Fruit fly (Drosophila melanogaster) whole organism, embryonic: Measurements from ENCODE around the gene CG43618.
A peak's percentile ranks its signal among the peaks of the same experiment; 100 is the strongest.

Source experiments
- Ada2b ChIP-seq: fragments of 200-800 bp; sonication (Bioruptor generic); IDR thresholded peaks from 2 replicates; pipeline ENCODE4 v1.3.6; 2022; ENCODE audit warnings: missing biosample characterization, missing genetic modification characterization
- B-H1 ChIP-seq: fragments of 200-800 bp; sonication (Bioruptor generic); IDR thresholded peaks from 3 replicates; pipeline ENCODE4 v1.3.6; 2022; ENCODE audit warnings: missing biosample characterization, missing genetic modification characterization
- Blimp-1 ChIP-seq: fragments of 200-800 bp; sonication (Bioruptor generic); optimal IDR thresholded peaks from 3 replicates; lab custom pipeline; 2018; ENCODE audit warnings: missing biosample characterization, missing genetic modification characterization, mild to moderate bottlenecking, moderate library complexity, missing genetic modification reagents
- CG10565 ChIP-seq: fragments of 200-800 bp; sonication (Bioruptor generic); optimal IDR thresholded peaks from 3 replicates; lab custom pipeline; 2016; ENCODE audit warnings: missing biosample characterization, mild to moderate bottlenecking, missing genetic modification characterization
- CG12155 ChIP-seq: fragments of 200-800 bp; sonication (Bioruptor generic); optimal IDR thresholded peaks from 3 replicates; lab custom pipeline; 2016; ENCODE audit warnings: missing biosample characterization, missing genetic modification characterization
- CG1233 ChIP-seq: fragments of 200-800 bp; sonication (Bioruptor generic); optimal IDR thresholded peaks from 4 replicates; lab custom pipeline; 2018; ENCODE audit warnings: missing biosample characterization, mild to moderate bottlenecking, missing genetic modification characterization
- CG14710 ChIP-seq: fragments of 200-800 bp; sonication (Bioruptor generic); optimal IDR thresholded peaks from 3 replicates; lab custom pipeline; 2019; ENCODE audit warnings: missing biosample characterization, mild to moderate bottlenecking, missing genetic modification characterization, moderate library complexity
- CG1603 ChIP-seq: fragments of 200-800 bp; sonication (Bioruptor generic); optimal IDR thresholded peaks from 2 replicates; lab custom pipeline; 2019; ENCODE audit warnings: missing biosample characterization, mild to moderate bottlenecking, missing genetic modification characterization, moderate library complexity
- CG17359 ChIP-seq: fragments of 200-800 bp; sonication (Bioruptor generic); optimal IDR thresholded peaks from 3 replicates; lab custom pipeline; 2018; ENCODE audit warnings: missing biosample characterization, mild to moderate bottlenecking, missing genetic modification characterization, moderate library complexity
- CG17568 ChIP-seq: fragments of 200-800 bp; sonication (Bioruptor generic); optimal IDR thresholded peaks from 2 replicates; lab custom pipeline; 2018; ENCODE audit warnings: missing biosample characterization, mild to moderate bottlenecking, missing genetic modification characterization, moderate library complexity
- CG30403 ChIP-seq: fragments of 200-800 bp; sonication (Bioruptor generic); optimal IDR thresholded peaks from 3 replicates; lab custom pipeline; 2016; ENCODE audit warnings: missing biosample characterization, missing genetic modification characterization
- CG31388 ChIP-seq: fragments of 200-800 bp; sonication (Bioruptor generic); optimal IDR thresholded peaks from 2 replicates; lab custom pipeline; 2016; ENCODE audit warnings: missing biosample characterization, missing genetic modification characterization
- CG3847 ChIP-seq: fragments of 200-800 bp; sonication (Bioruptor generic); IDR thresholded peaks from 2 replicates; pipeline ENCODE4 v1.3.6; 2022; ENCODE audit warnings: missing biosample characterization, missing genetic modification characterization
- CG4328 ChIP-seq: fragments of 200-800 bp; sonication (Bioruptor generic); optimal IDR thresholded peaks from 3 replicates; lab custom pipeline; 2017; ENCODE audit warnings: missing biosample characterization, missing genetic modification reagents, missing genetic modification characterization
- CG4360 ChIP-seq: fragments of 200-800 bp; sonication (Bioruptor generic); IDR thresholded peaks from 2 replicates; pipeline ENCODE4 v1.3.6; 2022; ENCODE audit warnings: missing biosample characterization, missing genetic modification characterization
- CG6765 ChIP-seq: fragments of 200-800 bp; sonication (Bioruptor generic); optimal IDR thresholded peaks from 3 replicates; lab custom pipeline; 2017; ENCODE audit warnings: missing biosample characterization, mild to moderate bottlenecking, missing genetic modification characterization
- CG8924 ChIP-seq: fragments of 200-800 bp; optimal IDR thresholded peaks from 3 replicates; lab custom pipeline; 2019; ENCODE audit warnings: missing biosample characterization, mild to moderate bottlenecking, missing genetic modification characterization, moderate library complexity
- CG9437 ChIP-seq: fragments of 200-800 bp; sonication (Bioruptor generic); optimal IDR thresholded peaks from 2 replicates; lab custom pipeline; 2018; ENCODE audit warnings: missing biosample characterization, mild to moderate bottlenecking, missing genetic modification characterization
- CG9876 ChIP-seq: fragments of 200-800 bp; sonication (Bioruptor generic); optimal IDR thresholded peaks from 2 replicates; lab custom pipeline; 2016; ENCODE audit warnings: missing biosample characterization, missing genetic modification characterization
- CoRest ChIP-seq: fragments of 200-800 bp; sonication (Bioruptor generic); optimal IDR thresholded peaks from 3 replicates; lab custom pipeline; 2018; ENCODE audit warnings: missing biosample characterization, mild to moderate bottlenecking, missing genetic modification characterization, moderate library complexity
- Dbx ChIP-seq: fragments of 200-800 bp; sonication (Bioruptor generic); IDR thresholded peaks from 3 replicates; pipeline ENCODE4 v1.3.6; 2022; ENCODE audit warnings: missing biosample characterization, missing genetic modification characterization
- H2.0 ChIP-seq: fragments of 200-800 bp; sonication (Bioruptor generic); IDR thresholded peaks from 2 replicates; pipeline ENCODE4 v1.3.6; 2022; ENCODE audit warnings: missing biosample characterization, missing genetic modification characterization
- HLH3B ChIP-seq: fragments of 200-800 bp; sonication (Bioruptor generic); IDR thresholded peaks from 2 replicates; pipeline ENCODE4 v1.3.6; 2022; ENCODE audit warnings: missing biosample characterization, missing genetic modification characterization
- Mad ChIP-seq: fragments of 200-800 bp; sonication (Bioruptor generic); optimal IDR thresholded peaks from 2 replicates; lab custom pipeline; 2016; ENCODE audit warnings: missing biosample characterization, missing genetic modification characterization
- Med ChIP-seq: fragments of 200-800 bp; sonication (Bioruptor generic); peaks from one replicate; lab custom pipeline; 2016; ENCODE audit warnings: missing biosample characterization, missing genetic modification characterization, mild to moderate bottlenecking, inconsistent platforms, moderate library complexity
- Nf-YA ChIP-seq: fragments of 200-800 bp; sonication (Bioruptor generic); IDR thresholded peaks from 2 replicates; pipeline ENCODE4 v1.3.6; 2022; ENCODE audit warnings: missing biosample characterization, missing genetic modification characterization
- Opbp ChIP-seq: fragments of 200-800 bp; sonication (Bioruptor generic); IDR thresholded peaks from 3 replicates; pipeline ENCODE4 v1.3.6; 2022; ENCODE audit warnings: missing biosample characterization, missing genetic modification characterization; ENCODE audit not compliant: partially characterized antibody
- Optix ChIP-seq: fragments of 200-800 bp; sonication (Bioruptor generic); IDR thresholded peaks from 3 replicates; pipeline ENCODE4 v1.3.6; 2022; ENCODE audit warnings: missing biosample characterization, missing genetic modification characterization
- Side ChIP-seq: fragments of 200-800 bp; sonication (Bioruptor generic); optimal IDR thresholded peaks from 2 replicates; lab custom pipeline; 2016; ENCODE audit warnings: missing biosample characterization, missing genetic modification characterization
- Sox102F ChIP-seq: fragments of 200-800 bp; sonication (Bioruptor generic); optimal IDR thresholded peaks from 2 replicates; lab custom pipeline; 2018; ENCODE audit warnings: missing biosample characterization, mild to moderate bottlenecking, missing genetic modification characterization, moderate library complexity
- Spps ChIP-seq: fragments of 200-800 bp; sonication (Bioruptor generic); optimal IDR thresholded peaks from 2 replicates; lab custom pipeline; 2018; ENCODE audit warnings: missing biosample characterization, mild to moderate bottlenecking, missing genetic modification characterization
- Sry-β ChIP-seq: fragments of 200-800 bp; sonication (Bioruptor generic); optimal IDR thresholded peaks from 2 replicates; lab custom pipeline; 2018; ENCODE audit warnings: missing biosample characterization, mild to moderate bottlenecking, missing genetic modification characterization, moderate library complexity
- Sry-δ ChIP-seq: fragments of 200-800 bp; sonication (Bioruptor generic); optimal IDR thresholded peaks from 2 replicates; lab custom pipeline; 2016; ENCODE audit warnings: missing biosample characterization, missing genetic modification characterization
- YL-1 ChIP-seq: fragments of 200-800 bp; sonication (Bioruptor generic); optimal IDR thresholded peaks from 3 replicates; lab custom pipeline; 2017; ENCODE audit warnings: missing biosample characterization, mild to moderate bottlenecking, missing genetic modification characterization
- caup ChIP-seq: fragments of 200-800 bp; sonication (Bioruptor generic); optimal IDR thresholded peaks from 3 replicates; lab custom pipeline; 2017; ENCODE audit warnings: missing biosample characterization, mild to moderate bottlenecking, missing genetic modification characterization, moderate library complexity; ENCODE audit not compliant: severe bottlenecking
- chinmo ChIP-seq: fragments of 200-800 bp; sonication (Bioruptor generic); IDR thresholded peaks from 4 replicates; pipeline ENCODE4 v1.3.6; 2022; ENCODE audit warnings: missing biosample characterization, missing genetic modification characterization; ENCODE audit not compliant: partially characterized antibody
- chn ChIP-seq: fragments of 200-800 bp; sonication (Bioruptor generic); optimal IDR thresholded peaks from 2 replicates; lab custom pipeline; 2016; ENCODE audit warnings: missing biosample characterization, missing genetic modification characterization
- disco-r ChIP-seq: fragments of 200-800 bp; sonication (Bioruptor generic); optimal IDR thresholded peaks from 2 replicates; lab custom pipeline; 2016; ENCODE audit warnings: missing biosample characterization, missing genetic modification characterization
- esg ChIP-seq: fragments of 200-800 bp; sonication (Bioruptor generic); conservative IDR thresholded peaks from 2 replicates; pipeline ENCODE4 v1.3.6; 2022; ENCODE audit warnings: missing biosample characterization, missing genetic modification characterization
- fd102C ChIP-seq: fragments of 200-800 bp; sonication (Bioruptor generic); optimal IDR thresholded peaks from 2 replicates; lab custom pipeline; 2018; ENCODE audit warnings: missing biosample characterization, mild to moderate bottlenecking, missing genetic modification characterization, moderate library complexity
- grn ChIP-seq: fragments of 200-800 bp; sonication (Bioruptor generic); optimal IDR thresholded peaks from 3 replicates; lab custom pipeline; 2017; ENCODE audit warnings: missing biosample characterization, missing genetic modification characterization
- kah ChIP-seq: fragments of 200-800 bp; sonication (Bioruptor generic); optimal IDR thresholded peaks from 2 replicates; lab custom pipeline; 2018; ENCODE audit warnings: missing biosample characterization, mild to moderate bottlenecking, missing genetic modification characterization
- lbe ChIP-seq: fragments of 200-800 bp; sonication (Bioruptor generic); optimal IDR thresholded peaks from 2 replicates; lab custom pipeline; 2016; ENCODE audit warnings: missing biosample characterization, mild to moderate bottlenecking, missing genetic modification characterization
- luna ChIP-seq: fragments of 200-800 bp; sonication (Bioruptor generic); optimal IDR thresholded peaks from 2 replicates; lab custom pipeline; 2016; ENCODE audit warnings: missing biosample characterization, missing genetic modification characterization
- oc ChIP-seq: fragments of 200-800 bp; sonication (Bioruptor generic); optimal IDR thresholded peaks from 2 replicates; lab custom pipeline; 2018; ENCODE audit warnings: missing biosample characterization, mild to moderate bottlenecking, missing genetic modification characterization, moderate library complexity
- odd ChIP-seq: fragments of 200-800 bp; sonication (Bioruptor generic); optimal IDR thresholded peaks from 2 replicates; lab custom pipeline; 2017; ENCODE audit warnings: missing biosample characterization, mild to moderate bottlenecking, missing genetic modification characterization
- prd ChIP-seq, 3 experiments: fragments of >200 bp in 2 of 3; fragments of 200-800 bp in 1 of 3; sonication (Bioruptor generic) in 1 of 3; optimal IDR thresholded peaks in 2 of 3; IDR thresholded peaks in 1 of 3; 2 replicates in 2 of 3; 3 replicates in 1 of 3; pipeline versions ENCODE4 v1.3.6 to Lab custom; 2017 to 2022; ENCODE audit warnings: missing biosample characterization in 1 of 3, missing genetic modification characterization in 1 of 3
- sd ChIP-seq: fragments of 200-800 bp; sonication (Bioruptor generic); optimal IDR thresholded peaks from 3 replicates; lab custom pipeline; 2018; ENCODE audit warnings: missing biosample characterization, mild to moderate bottlenecking, missing genetic modification characterization, moderate library complexity
- sug ChIP-seq: fragments of 200-800 bp; optimal IDR thresholded peaks from 2 replicates; lab custom pipeline; 2019; ENCODE audit warnings: missing biosample characterization, mild to moderate bottlenecking, missing genetic modification characterization, moderate library complexity
- toy ChIP-seq: fragments of 200-800 bp; sonication (Bioruptor generic); IDR thresholded peaks from 2 replicates; pipeline ENCODE4 v1.3.6; 2022; ENCODE audit warnings: missing biosample characterization, missing genetic modification characterization

CG43618 gene

DNA sequence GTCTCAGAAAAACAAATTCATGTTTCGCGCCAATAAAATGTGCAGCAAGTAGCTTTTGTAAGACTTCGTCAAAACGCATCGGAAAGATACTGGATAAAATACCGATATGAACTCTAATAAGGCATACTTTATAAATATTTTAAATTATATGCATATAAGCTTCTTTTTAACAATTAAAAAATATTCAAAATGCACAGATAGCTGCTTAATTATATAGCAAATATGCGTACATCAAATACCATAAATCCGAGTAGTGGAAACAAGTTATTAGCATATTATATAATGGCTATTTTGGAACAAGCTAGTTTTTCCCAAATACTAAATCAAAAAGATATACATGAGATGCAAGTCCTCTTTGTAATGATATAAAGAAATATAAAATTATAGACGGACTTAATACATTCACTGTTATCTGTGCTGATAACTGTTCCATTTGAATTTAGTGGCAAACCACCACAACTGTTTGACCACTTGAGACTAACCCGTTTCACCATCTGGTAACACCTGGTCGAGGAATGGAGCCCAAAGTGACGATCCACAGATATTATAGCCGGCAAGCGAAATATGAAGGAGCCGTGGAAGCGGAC lies 49.3 kb upstream of the CG43618 start, which contains the start of gene PIG-H (continued):
- TF ChIP-seq CG31388 (no peak), CG1233 (GFP tag; lab: Kevin White, UChicago) (no peak), CG14710 (peak; percentile 61), CG6765 (GFP tag; lab: Kevin White, UChicago) (no peak), YL-1 (peak; percentile 74), grn (no peak), Side (GFP tag; lab: Kevin White, UChicago) (no peak), sug (tag; lab: Kevin White, UChicago) (peak; percentile 17), chinmo (GFP tag; lab: Robert Waterston, UW) (no peak), esg (no peak), Sox102F (GFP tag; lab: Kevin White, UChicago) (no peak), CG4360 (GFP tag; lab: Robert Waterston, UW) (no peak), Sry-δ (GFP tag; lab: Kevin White, UChicago) (no peak), toy (GFP tag; lab: Robert Waterston, UW) (no peak), CG17359 (tag; lab: Kevin White, UChicago) (no peak), CG30403 (GFP tag; lab: Kevin White, UChicago) (peak; percentile 2), kah (GFP tag; lab: Kevin White, UChicago) (no peak), B-H1 (GFP tag; lab: Robert Waterston, UW) (no peak), Nf-YA (GFP tag; lab: Robert Waterston, UW) (no peak), chn (no peak), Dbx (GFP tag; lab: Robert Waterston, UW) (no peak), CG12155 (GFP tag; lab: Kevin White, UChicago) (peak; percentile 2), prd (optimal IDR thresholded peaks at IDR 0.05; lab: Kevin White, UChicago) (no peak), prd (GFP tag; IDR thresholded peaks at IDR 0.05; lab: Robert Waterston, UW) (no peak), sd (tag; lab: Kevin White, UChicago) (peak; percentile 74), disco-r (GFP tag; lab: Kevin White, UChicago) (no peak), luna (no peak), Ada2b (GFP tag; lab: Robert Waterston, UW) (no peak), Mad (no peak), H2.0 (GFP tag; lab: Robert Waterston, UW) (no peak), lbe (GFP tag; lab: Kevin White, UChicago) (no peak), CG1603 (tag; lab: Kevin White, UChicago) (peak; percentile 5), CG9437 (no peak), fd102C (GFP tag; lab: Kevin White, UChicago) (no peak), caup (GFP tag; lab: Kevin White, UChicago) (no peak), CG9876 (GFP tag; lab: Kevin White, UChicago) (no peak), Blimp-1 (GFP tag; lab: Kevin White, UChicago) (no peak), CG4328 (no peak), Sry-β (GFP tag; lab: Kevin White, UChicago) (peak; percentile 9), CoRest (tag; lab: Kevin White, UChicago) (peak; percentile 43), CG3847 (GFP tag; lab: Robert Waterston, UW) (0 out of 2 replicates have a peak, but pooled peaks have one; percentile 33), Med (GFP tag; lab: Kevin White, UChicago) (peak; percentile 59), CG8924 (tag; lab: Kevin White, UChicago) (no peak), CG10565 (GFP tag; lab: Kevin White, UChicago) (no peak), oc (no peak), odd (GFP tag; lab: Kevin White, UChicago) (no peak), CG17568 (GFP tag; lab: Kevin White, UChicago) (no peak), Optix (GFP tag; lab: Robert Waterston, UW) (no peak), Opbp (no peak), Spps (no peak), HLH3B (GFP tag; lab: Robert Waterston, UW) (no peak)
